Worm (Caenorhabditis elegans) whole organism, young adult: ENCODE measurements around the gene col-158.

Source experiments
- C06A6.2 ChIP-seq: fragments of 200-800 bp; sonication (Bioruptor generic); conservative IDR thresholded peaks from 2 replicates; pipeline ENCODE4 v1.3.6; 2022; ENCODE audit warnings: missing genetic modification characterization, missing compliant biosample characterization
- F33H1.4 ChIP-seq: fragments of 200-800 bp; sonication (Bioruptor generic); IDR thresholded peaks from 2 replicates; pipeline ENCODE4 v1.3.6; 2022; ENCODE audit warnings: missing genetic modification reagents, missing genetic modification characterization, missing compliant biosample characterization
- F57A8.1 ChIP-seq: fragments of 200-800 bp; sonication (Bioruptor generic); optimal IDR thresholded peaks from 2 replicates; lab custom pipeline; 2018; ENCODE audit warnings: mild to moderate bottlenecking, missing genetic modification characterization, moderate library complexity, missing compliant biosample characterization
- F57C9.4 ChIP-seq: sonication (generic microtip); optimal IDR thresholded peaks from 2 replicates; lab custom pipeline; 2017; ENCODE audit warnings: mild to moderate bottlenecking, missing genetic modification characterization, missing compliant biosample characterization
- K11D2.4 ChIP-seq: fragments of 200-800 bp; sonication (Bioruptor generic); IDR thresholded peaks from 2 replicates; pipeline ENCODE4 v1.3.6; 2022; ENCODE audit warnings: missing genetic modification reagents, missing genetic modification characterization, missing compliant biosample characterization
- Y53G8AR.9 ChIP-seq: fragments of 200-800 bp; sonication (Bioruptor generic); conservative IDR thresholded peaks from 2 replicates; pipeline ENCODE4 v1.3.6; 2022; ENCODE audit warnings: missing genetic modification reagents, missing genetic modification characterization, missing compliant biosample characterization
- Y56A3A.18 ChIP-seq: fragments of 200-800 bp; sonication (Bioruptor generic); IDR thresholded peaks from 2 replicates; pipeline ENCODE4 v1.3.6; 2022; ENCODE audit warnings: missing genetic modification reagents, missing genetic modification characterization, missing compliant biosample characterization
- attf-3 ChIP-seq: fragments of 200-800 bp; sonication (Bioruptor generic); conservative IDR thresholded peaks from 2 replicates; pipeline ENCODE4 v1.3.6; 2022; ENCODE audit warnings: missing genetic modification reagents, missing genetic modification characterization, missing compliant biosample characterization
- cebp-1 ChIP-seq, 2 experiments: fragments of 200-800 bp in 1 of 2; sonication (Bioruptor generic) in 1 of 2; sonication (generic microtip) in 1 of 2; IDR thresholded peaks in 1 of 2; optimal IDR thresholded peaks in 1 of 2; 2 replicates each; pipeline versions ENCODE4 v1.3.6 to Lab custom; 2017 to 2022; ENCODE audit warnings: missing compliant biosample characterization in 2 of 2, missing genetic modification characterization in 2 of 2, mild to moderate bottlenecking in 1 of 2, missing genetic modification reagents in 1 of 2, moderate library complexity in 1 of 2
- ceh-100 ChIP-seq: fragments of 200-800 bp; sonication (Bioruptor generic); IDR thresholded peaks from 2 replicates; pipeline ENCODE4 v1.3.6; 2022; ENCODE audit warnings: missing genetic modification reagents, missing genetic modification characterization, missing compliant biosample characterization
- ceh-58 ChIP-seq: fragments of 200-800 bp; sonication (Bioruptor generic); IDR thresholded peaks from 2 replicates; pipeline ENCODE4 v1.3.6; 2022; ENCODE audit warnings: missing genetic modification characterization, missing compliant biosample characterization
- ceh-91 ChIP-seq: fragments of 200-800 bp; sonication (Bioruptor generic); IDR thresholded peaks from 2 replicates; pipeline ENCODE4 v1.3.6; 2022; ENCODE audit warnings: missing genetic modification reagents, missing genetic modification characterization, missing compliant biosample characterization
- dox-1 ChIP-seq: fragments of 200-800 bp; sonication (Bioruptor generic); IDR thresholded peaks from 2 replicates; pipeline ENCODE4 v1.3.6; 2022; ENCODE audit warnings: missing genetic modification reagents, missing genetic modification characterization, missing compliant biosample characterization
- efl-1 ChIP-seq: fragments of 150-350 bp; optimal IDR thresholded peaks from 2 replicates; lab custom pipeline; 2014; ENCODE audit warnings: missing biosample characterization, missing genetic modification reagents, missing genetic modification characterization
- egl-18 ChIP-seq: fragments of 200-800 bp; sonication (Bioruptor generic); IDR thresholded peaks from 2 replicates; pipeline ENCODE4 v1.3.6; 2022; ENCODE audit warnings: missing genetic modification reagents, missing genetic modification characterization, missing compliant biosample characterization
- egl-44 ChIP-seq: fragments of 200-800 bp; sonication (Bioruptor generic); IDR thresholded peaks from 2 replicates; pipeline ENCODE4 v1.3.6; 2022; ENCODE audit warnings: missing genetic modification reagents, missing genetic modification characterization, missing compliant biosample characterization
- egrh-3 ChIP-seq: fragments of 200-800 bp; sonication (Bioruptor generic); IDR thresholded peaks from 2 replicates; pipeline ENCODE4 v1.3.6; 2022; ENCODE audit warnings: missing genetic modification reagents, missing genetic modification characterization, missing compliant biosample characterization
- ekl-4 ChIP-seq: fragments of 200-800 bp; sonication (Bioruptor generic); IDR thresholded peaks from 2 replicates; pipeline ENCODE4 v1.3.6; 2022; ENCODE audit warnings: missing genetic modification reagents, missing genetic modification characterization, missing compliant biosample characterization
- him-1 ChIP-seq: sonication (generic microtip); optimal IDR thresholded peaks from 2 replicates; lab custom pipeline; 2016; ENCODE audit warnings: missing genotype, missing genetic modification reagents, missing genetic modification characterization, missing compliant biosample characterization
- hmg-1.2 ChIP-seq: fragments of 200-800 bp; sonication (Bioruptor generic); IDR thresholded peaks from 2 replicates; pipeline ENCODE4 v1.3.6; 2022; ENCODE audit warnings: missing genetic modification reagents, missing genetic modification characterization, missing compliant biosample characterization
- lin-26 ChIP-seq: fragments of 200-800 bp; sonication (Bioruptor generic); IDR thresholded peaks from 2 replicates; pipeline ENCODE4 v1.3.6; 2022; ENCODE audit warnings: missing genetic modification reagents, missing genetic modification characterization, missing compliant biosample characterization
- lsl-1 ChIP-seq: fragments of 200-800 bp; sonication (Bioruptor generic); optimal IDR thresholded peaks from 2 replicates; lab custom pipeline; 2018; ENCODE audit warnings: mild to moderate bottlenecking, missing genetic modification characterization, moderate library complexity, missing compliant biosample characterization
- lsy-27 ChIP-seq: sonication (generic microtip); optimal IDR thresholded peaks from 2 replicates; lab custom pipeline; 2017; ENCODE audit warnings: missing genetic modification characterization, mild to moderate bottlenecking, missing compliant biosample characterization, antibody characterized with exemption, missing genotype, borderline replicate concordance; ENCODE audit not compliant: insufficient read depth
- madf-3 ChIP-seq: fragments of 200-800 bp; sonication (Bioruptor generic); IDR thresholded peaks from 2 replicates; pipeline ENCODE4 v1.3.6; 2022; ENCODE audit warnings: missing genetic modification reagents, missing genetic modification characterization, missing compliant biosample characterization
- madf-6 ChIP-seq: fragments of 200-800 bp; sonication (Bioruptor generic); IDR thresholded peaks from 2 replicates; pipeline ENCODE4 v1.3.6; 2022; ENCODE audit warnings: missing genetic modification reagents, missing genetic modification characterization, missing compliant biosample characterization
- madf-8 ChIP-seq: fragments of 200-800 bp; sonication (Bioruptor generic); conservative IDR thresholded peaks from 2 replicates; pipeline ENCODE4 v1.3.6; 2022; ENCODE audit warnings: missing genetic modification reagents, missing genetic modification characterization, missing compliant biosample characterization
- mes-4 ChIP-seq: sonication (generic microtip); optimal IDR thresholded peaks from 2 replicates; lab custom pipeline; 2016; ENCODE audit warnings: missing genotype, missing genetic modification characterization, missing compliant biosample characterization
- nfyb-1 ChIP-seq: fragments of 200-800 bp; sonication (Bioruptor generic); IDR thresholded peaks from 2 replicates; pipeline ENCODE4 v1.3.6; 2022; ENCODE audit warnings: missing genetic modification reagents, missing genetic modification characterization, missing compliant biosample characterization
- nhr-179 ChIP-seq: sonication (generic microtip); optimal IDR thresholded peaks from 2 replicates; lab custom pipeline; 2016; ENCODE audit warnings: mild to moderate bottlenecking, missing genetic modification characterization, missing compliant biosample characterization
- pbrm-1 ChIP-seq: fragments of 200-800 bp; sonication (Bioruptor generic); IDR thresholded peaks from 2 replicates; pipeline ENCODE4 v1.3.6; 2022; ENCODE audit warnings: missing genetic modification reagents, missing genetic modification characterization, missing compliant biosample characterization
- repo-1 ChIP-seq: sonication (generic microtip); optimal IDR thresholded peaks from 2 replicates; lab custom pipeline; 2017; ENCODE audit warnings: mild to moderate bottlenecking, missing genetic modification characterization, missing compliant biosample characterization
- sea-2 ChIP-seq: fragments of 200-800 bp; sonication (Bioruptor generic); IDR thresholded peaks from 2 replicates; pipeline ENCODE4 v1.3.6; 2022; ENCODE audit warnings: missing genetic modification characterization, missing compliant biosample characterization
- snpc-4 ChIP-seq, 5 experiments: fragments of 150-350 bp in 1 of 5; sonication (generic microtip) in 4 of 5; optimal IDR thresholded peaks; 2 replicates each; lab custom pipeline; 2014 to 2018; ENCODE audit warnings: missing genetic modification characterization in 5 of 5, missing biosample characterization in 3 of 5, antibody characterized with exemption in 2 of 5, mild to moderate bottlenecking in 2 of 5, missing compliant biosample characterization in 2 of 5, missing genotype in 2 of 5, moderate library complexity in 2 of 5, missing genetic modification reagents in 1 of 5
- tbx-9 ChIP-seq: sonication (generic microtip); optimal IDR thresholded peaks from 2 replicates; lab custom pipeline; 2016; ENCODE audit warnings: borderline replicate concordance, missing genetic modification characterization, inconsistent platforms, missing compliant biosample characterization
- tlf-1 ChIP-seq: fragments of 200-800 bp; sonication (Bioruptor generic); optimal IDR thresholded peaks from 2 replicates; lab custom pipeline; 2018; ENCODE audit warnings: mild to moderate bottlenecking, missing genetic modification characterization, missing compliant biosample characterization

Gene col-158

ce11 chrV:11815566-11815965 is 13.8 kb upstream of the col-158 start:
- TF ChIP-seq madf-6 (GFP tag; lab: Robert Waterston, UW) (peak; percentile 82), K11D2.4 (GFP tag; lab: Robert Waterston, UW) (no peak), efl-1 (GFP tag; lab: Kevin White, UChicago) (peak; percentile 21), ceh-91 (GFP tag; lab: Robert Waterston, UW) (peak; percentile 39; the same call in 1 of the 2 replicates), egrh-3 (GFP tag; lab: Robert Waterston, UW) (peak; percentile 22; the same call in 1 of the 2 replicates), attf-3 (no peak), madf-8 (GFP tag; lab: Robert Waterston, UW) (peak; percentile 62)

ce11 chrV:11817263-11817726 is 12.1 kb upstream of the col-158 start:
- TF ChIP-seq tlf-1 (GFP tag; lab: Kevin White, UChicago) (peak; percentile 55), dox-1 (GFP tag; lab: Robert Waterston, UW) (peak; percentile 31; the same call in 1 of the 2 replicates), Y56A3A.18 (GFP tag; lab: Robert Waterston, UW) (peak; percentile 91), K11D2.4 (GFP tag; lab: Robert Waterston, UW) (0 out of 2 replicates have a peak, but pooled peaks have one; percentile 51), egl-18 (GFP tag; lab: Robert Waterston, UW) (no peak), pbrm-1 (GFP tag; lab: Robert Waterston, UW) (peak; percentile 66; the same call in 1 of the 2 replicates), madf-6 (GFP tag; lab: Robert Waterston, UW) (peak; percentile 59), F57A8.1 (no peak), ceh-91 (GFP tag; lab: Robert Waterston, UW) (no peak), lsy-27 (tag; lab: Kevin White, UChicago) (no peak), lin-26 (peak; percentile 69; the same call in 1 of the 2 replicates), Y53G8AR.9 (GFP tag; lab: Robert Waterston, UW) (peak; percentile 91), C06A6.2 (GFP tag; lab: Robert Waterston, UW) (peak; percentile 16; the same call in 1 of the 2 replicates), repo-1 (peak; percentile 82), hmg-1.2 (GFP tag; lab: Robert Waterston, UW) (peak; percentile 15; the same call in 1 of the 2 replicates), ekl-4 (GFP tag; lab: Robert Waterston, UW) (peak; percentile 29; the same call in 1 of the 2 replicates), nfyb-1 (GFP tag; lab: Robert Waterston, UW) (peak; percentile 83), ceh-58 (GFP tag; lab: Robert Waterston, UW) (0 out of 2 replicates have a peak, but pooled peaks have one; percentile 64), egl-44 (peak; percentile 78), madf-3 (GFP tag; lab: Robert Waterston, UW) (no peak), mes-4 (tag; lab: Kevin White, UChicago) (no peak), cebp-1 (GFP tag; IDR thresholded peaks at IDR 0.05; lab: Robert Waterston, UW) (peak; percentile 43; the same call in 1 of the 2 replicates), cebp-1 (tag; optimal IDR thresholded peaks at IDR 0.05; lab: Kevin White, UChicago) (peak; percentile 30)

ce11 chrV:11818064-11818463 is 11.3 kb upstream of the col-158 start:
- TF ChIP-seq lin-26: no peak
- TF ChIP-seq hmg-1.2 (GFP tag; lab: Robert Waterston, UW): 0 out of 2 replicates have a peak, but pooled peaks have one; percentile 3
- no peak for TF ChIP-seq snpc-4 (GFP tag; optimal IDR thresholded peaks at IDR 0.05; lab: Kevin White, UChicago)
- TF ChIP-seq snpc-4 (tag; optimal IDR thresholded peaks at IDR 0.05; lab: Kevin White, UChicago): no peak
- TF ChIP-seq sea-2 (GFP tag; lab: Robert Waterston, UW): no peak
- TF ChIP-seq Y53G8AR.9 (GFP tag; lab: Robert Waterston, UW): 0 out of 2 replicates have a peak, but pooled peaks have one; percentile 40
- no peak for TF ChIP-seq mes-4 (tag; lab: Kevin White, UChicago)
- no peak for TF ChIP-seq F57C9.4
- 0 out of 2 replicates have a peak, but pooled peaks have one; percentile 10 for TF ChIP-seq C06A6.2 (GFP tag; lab: Robert Waterston, UW)
- TF ChIP-seq lsl-1: no peak
- no peak for TF ChIP-seq egl-18 (GFP tag; lab: Robert Waterston, UW)
- TF ChIP-seq F33H1.4 (GFP tag; lab: Robert Waterston, UW): no peak
- TF ChIP-seq him-1: no peak
- TF ChIP-seq ceh-100: no peak
- peak; percentile 37; the same call in 1 of the 2 replicates for TF ChIP-seq ekl-4 (GFP tag; lab: Robert Waterston, UW)
- peak; percentile 50 for TF ChIP-seq nfyb-1 (GFP tag; lab: Robert Waterston, UW)
- no peak for TF ChIP-seq tbx-9
- TF ChIP-seq repo-1: no peak
- no peak for TF ChIP-seq K11D2.4 (GFP tag; lab: Robert Waterston, UW)
- TF ChIP-seq nhr-179 (tag; lab: Kevin White, UChicago): no peak
